In genomic region chrV:13387472-13387871, ce11 we compare ENCODE assay signal across 2 worm cellular contexts.
TF ChIP-seq lines count a peak whose summit lies in the region.

No protein-coding gene starts in this region.

TF ChIP-seq in whole organism, L4 larva, 104 proteins besides CTCF, POLR2A, EP300 and RAD21:
- TF ChIP-seq fos-1 (tag; optimal IDR thresholded peaks at IDR 0.05; lab: Kevin White, UChicago) (no peak), ztf-7 (tag; optimal IDR thresholded peaks at IDR 0.05; lab: Kevin White, UChicago) (no peak), aha-1 (tag; lab: Kevin White, UChicago) (peak; percentile 94), ztf-11 (tag; optimal IDR thresholded peaks at IDR 0.05; lab: Kevin White, UChicago) (no peak), mxl-2 (GFP tag; conservative IDR thresholded peaks at IDR 0.05; lab: Robert Waterston, UW) (no peak), R02D3.7 (tag; optimal IDR thresholded peaks at IDR 0.05; lab: Kevin White, UChicago) (no peak), skn-1 (tag; optimal IDR thresholded peaks at IDR 0.05; lab: Kevin White, UChicago) (no peak), nhr-48 (tag; optimal IDR thresholded peaks at IDR 0.05; lab: Kevin White, UChicago) (no peak)

TF ChIP-seq in whole organism, late embryonic, 69 proteins besides CTCF, POLR2A, EP300 and RAD21:
- TF ChIP-seq ama-1 (optimal IDR thresholded peaks at IDR 0.05; lab: Kevin White, UChicago): peak; percentile 10
- TF ChIP-seq gmeb-2 (tag; optimal IDR thresholded peaks at IDR 0.05; lab: Kevin White, UChicago): no peak
- no peak for TF ChIP-seq ceh-24 (tag; optimal IDR thresholded peaks at IDR 0.05; lab: Kevin White, UChicago)
- no peak for TF ChIP-seq odd-2 (tag; optimal IDR thresholded peaks at IDR 0.05; lab: Kevin White, UChicago)

Comparison
In these comparisons a context has a peak if more than half of its experiments do, and no peak if none do; other contexts are left out.
1. Of the 7 proteins assayed by ChIP-seq in both whole organism, L4 larva and whole organism, late embryonic: peak only in whole organism, L4 larva: none; only in whole organism, late embryonic: ama-1; in both: none; in neither: 6.